Worm (Caenorhabditis elegans) whole organism, L1 larva: ENCODE results near the gene ngn-1.

Experiments used
- ceh-82 ChIP-seq, 3 experiments: fragments of 150-350 bp in 1 of 3; sonication (generic microtip) in 2 of 3; optimal IDR thresholded peaks; 2 replicates each; lab custom pipeline; 2014 to 2017; ENCODE audit warnings: missing biosample characterization in 3 of 3, missing genetic modification characterization in 3 of 3
- dpl-1 ChIP-seq, 3 experiments: fragments of 150-350 bp in 2 of 3; sonication (generic microtip) in 1 of 3; optimal IDR thresholded peaks; 2 replicates each; lab custom pipeline; 2014 to 2017; ENCODE audit warnings: missing biosample characterization in 3 of 3, missing genetic modification characterization in 3 of 3, missing genetic modification reagents in 3 of 3
- elt-3 ChIP-seq, 6 experiments: fragments of 150-350 bp in 1 of 6; sonication (generic microtip); optimal IDR thresholded peaks; 2 replicates each; lab custom pipeline; 2017 to 2018; ENCODE audit warnings: missing biosample characterization in 6 of 6, missing genetic modification characterization in 6 of 6, inconsistent platforms in 1 of 6
- fkh-4 ChIP-seq: sonication (generic microtip); optimal IDR thresholded peaks from 2 replicates; lab custom pipeline; 2016; ENCODE audit warnings: missing compliant biosample characterization, missing genetic modification characterization, borderline replicate concordance
- lsy-2 ChIP-seq, 2 experiments: fragments of 150-350 bp; optimal IDR thresholded peaks; 2 replicates each; lab custom pipeline; 2014; ENCODE audit warnings: missing biosample characterization in 2 of 2, missing genetic modification characterization in 2 of 2
- nhr-237 ChIP-seq: fragments of 150-350 bp; optimal IDR thresholded peaks from 2 replicates; lab custom pipeline; 2014; ENCODE audit warnings: missing biosample characterization, missing genetic modification characterization
- nhr-90 ChIP-seq: sonication (generic microtip); optimal IDR thresholded peaks from 2 replicates; lab custom pipeline; 2016; ENCODE audit warnings: mild to moderate bottlenecking, missing genetic modification characterization, missing compliant biosample characterization; ENCODE audit not compliant: poor library complexity
- unc-130 ChIP-seq: fragments of 150-350 bp; optimal IDR thresholded peaks from 2 replicates; lab custom pipeline; 2017; ENCODE audit warnings: missing biosample characterization, missing genetic modification characterization, inconsistent platforms

DNA sequence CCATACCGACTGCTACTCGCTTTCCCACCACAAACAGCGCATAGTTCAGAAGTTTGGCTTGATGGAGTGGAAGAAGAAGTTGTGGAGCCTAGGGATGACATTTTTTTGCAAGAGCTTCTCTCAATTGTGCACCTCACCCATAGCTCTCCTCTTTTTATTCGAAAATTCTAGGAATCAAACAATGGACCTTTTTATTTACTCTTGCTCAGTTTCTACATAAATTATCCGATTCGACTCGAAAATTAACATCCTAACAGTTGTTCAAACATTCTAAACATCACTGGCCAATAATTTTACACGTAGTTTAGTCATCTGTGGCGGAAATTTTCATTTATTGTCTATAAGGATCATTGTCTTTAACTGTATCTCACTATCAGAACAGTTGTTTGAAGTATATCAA, 46.6 kb downstream of the ngn-1 start, which contains the start of gene nhr-242:
- TF ChIP-seq nhr-90 (tag; lab: Kevin White, UChicago) (no peak), unc-130 (no peak), fkh-4 (tag; lab: Kevin White, UChicago) (no peak), dpl-1 (GFP tag; optimal IDR thresholded peaks at IDR 0.05; lab: Kevin White, UChicago) (no peak), ceh-82 (tag; optimal IDR thresholded peaks at IDR 0.05; lab: Kevin White, UChicago) (no peak), lsy-2 (tag; optimal IDR thresholded peaks at IDR 0.05; lab: Kevin White, UChicago) (no peak), nhr-237 (tag; lab: Kevin White, UChicago) (no peak), elt-3 (tag; optimal IDR thresholded peaks at IDR 0.05; lab: Kevin White, UChicago) (no peak)
